Worm (Caenorhabditis elegans) whole organism, dauer: ENCODE results near the gene R11D1.4.

Experiments
- unc-62 ChIP-seq: sonication (generic microtip); optimal IDR thresholded peaks from 2 replicates; lab custom pipeline; 2017; ENCODE audit warnings: missing biosample characterization, missing genetic modification reagents, missing genetic modification characterization

Gene R11D1.4

DNA sequence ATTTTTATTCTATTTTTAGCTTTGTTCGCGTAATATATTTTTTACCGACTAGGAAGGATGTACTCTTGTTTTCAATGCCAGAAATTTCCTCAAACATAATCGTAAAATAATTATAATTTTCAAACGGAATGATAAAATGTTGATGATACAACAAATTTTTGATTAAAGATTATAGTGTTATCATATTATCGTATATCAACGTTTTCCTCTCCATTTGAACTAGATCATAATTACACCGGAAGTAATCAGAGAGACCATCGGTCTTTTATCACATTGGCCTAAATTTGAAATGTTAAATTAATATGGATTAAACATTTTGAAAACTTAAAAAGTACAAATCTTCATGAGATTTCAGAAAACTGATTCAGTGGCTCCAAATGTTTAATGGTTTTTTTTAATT, 18.7 kb upstream of the R11D1.4 start:
- no peak for TF ChIP-seq unc-62

DNA sequence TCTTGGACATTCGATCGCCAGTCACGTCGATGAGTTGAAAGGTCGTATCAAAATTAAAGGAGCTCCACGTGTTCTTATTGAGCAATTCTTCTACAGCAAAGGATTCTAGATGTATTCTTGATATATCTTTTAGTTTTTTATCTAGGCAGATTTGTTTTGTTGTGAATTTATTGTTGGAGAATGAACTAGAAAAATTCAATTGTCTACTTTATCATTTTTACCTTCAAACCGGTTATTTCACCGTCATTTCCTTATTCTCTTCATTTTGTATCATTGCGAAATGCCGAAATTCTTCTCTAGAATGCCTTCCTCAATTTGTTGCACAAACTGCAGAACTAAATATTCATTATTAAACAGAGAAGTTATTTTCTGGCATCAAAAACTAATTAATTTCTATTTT, 15.2 kb upstream of the R11D1.4 start, which contains the start of gene R11D1.10:
Gene R11D1.10 (plus strand): TSS at position 301 of the 400 bp plus-strand sequence.
- TF ChIP-seq unc-62: no peak

DNA sequence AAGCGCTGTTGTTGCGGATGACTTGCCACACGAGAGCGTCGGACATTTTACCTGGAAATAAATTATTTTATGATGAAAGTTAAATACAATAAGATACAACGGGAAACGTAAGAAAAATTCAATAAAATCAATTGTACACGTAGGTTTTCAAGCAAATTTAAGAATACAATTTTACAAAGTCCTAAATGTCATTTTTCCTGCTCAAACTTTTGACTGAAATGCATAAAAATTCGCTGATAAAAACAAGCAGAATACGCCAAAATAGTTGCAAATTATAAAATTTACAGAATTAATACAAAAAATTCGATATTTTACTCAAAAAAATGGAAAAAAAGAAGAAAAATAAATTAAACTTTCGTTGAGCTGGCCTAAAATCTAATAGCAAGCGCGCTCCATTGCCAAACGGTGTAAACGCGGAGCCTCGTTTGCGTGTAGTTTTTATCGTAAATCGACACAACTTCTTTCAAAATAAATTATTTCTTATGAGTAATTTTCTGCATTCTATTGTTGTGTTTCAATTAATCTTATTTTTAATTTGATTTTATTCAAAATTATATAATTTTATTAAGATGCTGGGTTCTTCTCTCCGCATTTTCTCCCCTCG, 14.1 kb upstream of the R11D1.4 start, which contains the start of the genes rpl-28 and mrpl-49:
Gene rpl-28 (minus strand): TSS at position 51 of the 604 bp plus-strand sequence.
Gene mrpl-49 (plus strand): TSS at position 570 of the 604 bp plus-strand sequence.
- no peak for TF ChIP-seq unc-62

DNA sequence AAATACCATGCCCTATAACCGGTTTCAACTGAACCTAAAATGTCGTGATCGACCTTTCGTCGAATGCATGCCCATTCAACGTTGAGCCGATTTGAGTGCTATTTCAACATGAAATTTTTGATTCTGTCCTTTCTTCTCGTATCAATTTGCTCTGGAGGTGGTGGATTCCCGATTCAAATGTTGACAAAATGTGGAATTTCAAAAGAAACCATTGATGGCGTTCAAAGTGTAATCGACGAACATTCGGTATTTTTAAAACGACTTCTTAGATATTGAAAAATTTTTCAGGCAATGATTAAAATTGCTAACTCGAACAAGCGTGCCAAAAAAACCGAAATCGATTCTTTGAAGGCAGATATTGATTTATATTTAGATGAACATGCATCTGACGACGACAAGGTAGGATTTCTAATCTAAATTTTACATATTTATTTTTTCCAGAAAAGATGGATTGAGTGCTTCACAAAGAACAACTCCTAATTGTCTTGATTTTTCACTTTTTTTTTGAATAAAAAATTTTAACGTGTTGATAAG, 13.2 kb upstream of the R11D1.4 start, which contains the start of gene R11D1.13:
Gene R11D1.13 (plus strand): TSS at position 51 of the 534 bp plus-strand sequence.
- no peak for TF ChIP-seq unc-62

DNA sequence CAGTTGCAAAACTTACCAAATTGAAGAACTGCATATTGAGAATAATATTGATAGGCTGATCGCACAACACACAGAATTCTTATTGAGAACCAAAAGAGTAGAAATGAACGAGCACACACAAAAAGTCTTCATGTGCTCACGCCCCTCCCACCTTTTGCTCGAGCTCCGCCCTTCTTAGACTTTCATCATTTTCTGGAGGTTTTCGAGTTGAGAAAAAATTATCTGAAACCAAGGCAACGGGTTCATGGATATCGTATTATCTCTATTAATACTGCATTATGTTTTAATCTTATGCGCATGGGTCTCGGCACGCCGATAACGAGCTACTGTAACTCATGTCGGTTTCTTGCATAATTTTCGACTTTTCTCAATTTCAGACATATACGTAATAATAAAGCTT, 11.9 kb upstream of the R11D1.4 start, which contains the start of gene R11D1.12:
Gene R11D1.12 (minus strand): TSS at position 101 of the 400 bp plus-strand sequence.
- no peak for TF ChIP-seq unc-62

DNA sequence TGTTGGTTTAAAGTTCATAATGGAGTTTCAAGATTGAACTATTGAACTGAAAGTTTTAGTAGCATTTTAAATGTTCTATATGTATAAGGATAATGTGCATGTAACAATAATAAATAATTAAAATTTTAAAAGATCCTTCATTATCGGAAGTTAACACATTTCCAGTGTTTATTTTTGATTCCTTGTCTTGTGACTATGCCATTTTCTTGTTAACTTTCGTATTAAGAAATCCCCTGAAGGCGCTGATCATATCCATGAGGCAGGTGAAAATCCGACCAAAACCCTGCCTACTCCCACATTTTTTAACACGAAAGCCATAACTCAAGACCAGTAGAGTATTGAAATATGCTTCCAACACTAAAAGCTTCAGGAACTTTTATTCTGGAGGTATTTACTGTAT, 5.7 kb upstream of the R11D1.4 start, which contains the start of gene R11D1.7:
Gene R11D1.7 (plus strand): TSS at position 301 of the 400 bp plus-strand sequence.
- TF ChIP-seq unc-62: no peak

DNA sequence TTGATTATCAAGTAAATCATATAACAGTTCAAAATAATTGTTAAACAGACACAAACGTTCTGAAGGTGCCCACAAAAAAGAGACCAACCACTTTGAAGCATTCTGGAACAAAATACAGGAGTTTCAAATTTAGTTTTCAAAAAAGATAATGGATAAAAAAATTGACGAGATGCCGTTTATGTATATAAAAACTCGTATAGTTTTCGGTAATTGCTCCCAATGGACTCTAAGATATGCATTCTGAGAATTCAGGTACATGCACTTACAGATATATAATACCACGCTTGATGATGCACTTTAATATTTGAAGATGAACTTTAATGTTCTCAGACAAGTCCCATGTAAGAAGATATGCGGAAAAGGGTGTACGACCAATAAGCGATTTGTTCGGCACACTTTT, 4.6 kb upstream of the R11D1.4 start, which contains the start of gene str-181:
Gene str-181 (minus strand): TSS at position 101 of the 400 bp plus-strand sequence.
- no peak for TF ChIP-seq unc-62

DNA sequence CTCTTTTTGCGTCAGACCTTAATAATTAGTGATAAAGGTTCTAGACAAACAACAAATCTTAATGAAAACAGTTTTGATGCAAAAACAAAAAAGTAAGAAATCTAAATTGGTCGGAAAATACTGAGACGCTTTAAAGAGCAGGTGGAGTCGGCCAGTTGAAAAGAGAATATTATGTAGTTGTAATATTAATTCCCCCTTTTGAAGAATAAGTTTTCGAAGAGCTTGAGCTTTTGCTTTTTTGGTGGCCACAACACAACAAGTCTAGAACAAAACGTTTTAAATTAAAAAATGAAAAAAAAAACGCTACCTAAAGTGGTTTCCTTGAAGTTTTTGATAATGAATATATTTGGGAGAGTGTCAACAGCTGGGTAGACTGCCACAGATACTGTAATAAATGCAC, 2.4 kb upstream of the R11D1.4 start, which contains the start of gene str-178:
Gene str-178 (minus strand): TSS at position 101 of the 400 bp plus-strand sequence.
- no peak for TF ChIP-seq unc-62

DNA sequence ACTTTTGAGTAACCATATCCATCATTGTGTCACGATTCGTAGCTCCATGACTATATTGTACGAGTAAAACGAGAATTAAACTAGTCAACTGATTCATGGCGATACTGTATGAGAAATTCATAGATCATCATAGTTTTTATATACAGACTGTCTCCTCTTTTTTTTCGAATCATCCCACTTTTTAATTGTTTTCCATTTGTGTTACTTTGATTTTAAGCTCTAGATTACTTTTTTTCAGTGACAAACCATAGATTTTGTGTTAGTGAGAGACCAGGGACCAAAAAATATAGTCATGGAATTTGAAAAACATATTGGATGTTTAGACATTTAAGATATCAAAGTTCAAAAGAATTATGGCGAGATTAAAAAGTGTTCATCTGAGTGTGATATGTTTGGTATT, 2.0 kb downstream of the R11D1.4 start, which contains the start of gene R11D1.3:
Gene R11D1.3 (minus strand): TSS at position 101 of the 400 bp plus-strand sequence.
- no peak for TF ChIP-seq unc-62

DNA sequence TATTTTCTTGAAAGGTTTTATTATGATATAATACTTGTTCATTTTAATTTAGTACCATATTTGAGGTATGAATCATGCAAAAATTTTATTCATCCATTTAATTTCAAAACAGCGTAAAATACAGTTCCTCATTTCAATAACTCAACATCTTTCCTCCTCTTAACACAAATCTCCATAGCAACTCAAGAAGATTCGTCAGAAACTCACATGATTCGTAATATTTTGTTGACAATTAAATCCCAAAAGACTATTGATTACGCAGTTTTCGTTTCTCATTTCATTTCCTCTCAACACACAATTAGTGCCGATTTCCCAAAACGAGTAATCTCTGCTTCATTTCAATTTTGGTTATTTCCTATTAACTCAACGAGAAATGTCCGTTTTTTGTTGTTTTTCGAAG, 5.7 kb downstream of the R11D1.4 start, which contains the start of gene R11D1.2:
Gene R11D1.2 (plus strand): TSS at position 301 of the 400 bp plus-strand sequence.
- no peak for TF ChIP-seq unc-62

DNA sequence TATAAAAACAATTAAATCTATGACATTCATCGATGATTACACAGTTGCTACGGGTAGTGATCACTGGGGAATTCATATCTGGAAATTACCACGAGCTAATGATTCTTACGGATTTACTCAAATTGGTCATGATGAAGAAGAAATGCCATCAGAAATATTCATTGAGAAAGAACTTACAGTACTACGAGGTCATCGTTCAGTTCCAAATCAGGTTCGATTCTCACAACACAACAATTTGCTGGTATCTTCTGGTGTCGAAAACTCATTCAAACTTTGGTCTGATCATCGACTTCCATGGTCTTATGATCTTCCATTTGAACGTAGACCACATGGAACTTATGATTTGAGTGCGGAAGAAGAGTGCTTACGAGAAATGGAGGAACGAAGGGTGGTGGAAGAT, 7.5 kb downstream of the R11D1.4 start:
- no peak for TF ChIP-seq unc-62

DNA sequence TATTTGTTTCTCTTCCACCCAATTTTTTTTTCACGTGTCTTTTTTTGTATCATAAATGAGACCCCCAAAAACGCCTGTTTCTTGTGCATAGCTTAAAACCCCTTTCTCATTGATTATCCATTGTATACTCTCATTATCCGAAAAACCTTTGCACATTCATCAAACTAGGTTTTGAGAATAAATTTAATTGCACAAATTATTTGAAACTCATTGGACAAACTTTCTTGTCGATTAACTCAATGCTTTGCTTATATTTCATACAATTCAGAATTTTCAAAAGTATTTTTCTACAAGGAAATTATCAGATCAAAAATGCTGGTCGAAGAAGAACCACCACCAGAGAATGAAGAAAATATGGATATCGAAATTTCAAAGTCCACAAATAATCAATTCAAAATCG, 9.9 kb downstream of the R11D1.4 start, which contains the start of gene R11D1.1:
Gene R11D1.1 (plus strand): TSS at position 301 of the 400 bp plus-strand sequence.
- no peak for TF ChIP-seq unc-62

DNA sequence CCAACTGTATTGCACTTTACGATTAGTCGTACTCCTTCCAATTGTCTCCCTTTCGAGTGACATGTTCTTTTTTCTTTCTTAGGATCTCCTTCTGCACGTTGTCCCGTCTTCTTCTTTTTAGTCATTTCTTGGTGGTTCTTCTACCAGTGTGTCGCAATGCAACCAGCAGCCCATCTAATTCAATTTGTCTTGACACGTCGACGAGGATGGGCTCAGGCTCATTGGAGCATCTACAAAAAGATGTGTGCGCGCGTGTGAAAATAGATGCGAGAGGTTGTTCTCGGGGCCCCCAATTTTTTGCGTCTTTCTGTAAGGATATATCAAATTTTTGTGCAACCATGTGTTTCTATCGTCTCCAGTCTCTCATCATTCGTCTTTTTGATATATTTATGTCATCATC, 12.4 kb downstream of the R11D1.4 start:
- no peak for TF ChIP-seq unc-62

DNA sequence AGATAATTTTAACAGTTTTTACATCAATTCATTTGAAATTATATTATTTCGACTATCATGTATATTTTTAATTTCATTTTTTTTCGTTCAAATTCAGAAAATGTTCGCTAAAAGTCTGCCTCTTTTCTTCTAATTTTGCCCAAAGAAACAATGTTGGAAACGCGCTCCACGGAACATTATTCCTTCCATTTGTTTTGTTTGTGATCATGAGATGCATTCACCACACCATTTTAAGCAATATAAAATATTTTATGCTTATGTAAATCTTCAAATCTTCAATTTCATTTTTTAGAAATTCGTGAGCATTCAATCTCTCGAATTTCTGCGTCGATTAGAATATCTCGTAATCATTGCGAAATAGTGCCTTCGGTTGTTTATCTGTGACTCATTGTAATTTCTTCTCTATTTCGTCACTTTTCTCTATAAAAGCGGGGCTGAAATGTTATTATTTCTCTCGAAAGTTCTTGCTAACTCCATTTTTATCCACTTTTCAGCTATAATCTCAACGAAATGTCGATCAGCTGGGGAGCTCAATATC, 16.6 kb downstream of the R11D1.4 start, which contains the start of gene istr-1:
Gene istr-1 (plus strand): TSS at position 495 of the 538 bp plus-strand sequence.
- TF ChIP-seq unc-62: no peak

DNA sequence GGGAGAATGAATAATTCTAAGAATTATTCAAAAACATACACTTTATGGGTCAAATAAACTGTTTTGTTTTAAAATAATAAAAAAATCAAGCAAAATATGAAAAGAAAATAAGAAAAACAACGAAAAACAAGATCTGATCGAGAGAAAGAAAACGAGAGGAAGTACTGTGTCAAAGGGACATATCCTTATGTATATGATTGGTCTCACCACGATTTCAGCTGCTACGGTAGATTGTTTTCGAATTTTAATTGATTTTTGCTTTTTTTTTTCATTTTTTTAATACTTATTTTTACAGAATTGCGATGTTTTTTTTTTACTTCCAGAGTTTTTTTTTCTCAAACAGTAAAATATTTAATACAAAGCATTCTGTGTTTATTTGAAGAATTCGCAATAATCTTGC, 17.2 kb downstream of the R11D1.4 start:
- no peak for TF ChIP-seq unc-62

DNA sequence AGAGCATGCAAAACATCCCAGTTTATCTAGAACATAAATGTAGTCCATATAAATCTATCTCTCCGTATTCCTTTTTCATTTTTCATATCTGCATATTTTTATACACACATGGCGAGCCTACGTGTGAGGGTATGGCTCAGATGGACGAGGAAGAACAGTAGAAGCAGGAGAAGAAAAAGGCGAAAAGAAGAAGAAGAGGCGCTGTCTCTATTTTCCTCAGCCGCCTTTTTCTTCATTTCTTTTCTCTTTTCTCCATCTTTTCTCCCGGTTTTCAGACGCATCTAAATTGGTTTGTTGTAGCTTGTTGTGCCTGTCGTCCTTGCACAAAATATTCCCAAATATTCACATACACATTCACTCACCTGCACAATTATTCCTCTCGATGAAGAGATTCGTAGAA, 18.1 kb downstream of the R11D1.4 start, which contains the start of gene K10C8.4:
Gene K10C8.4 (plus strand): TSS at position 301 of the 400 bp plus-strand sequence.
- no peak for TF ChIP-seq unc-62

DNA sequence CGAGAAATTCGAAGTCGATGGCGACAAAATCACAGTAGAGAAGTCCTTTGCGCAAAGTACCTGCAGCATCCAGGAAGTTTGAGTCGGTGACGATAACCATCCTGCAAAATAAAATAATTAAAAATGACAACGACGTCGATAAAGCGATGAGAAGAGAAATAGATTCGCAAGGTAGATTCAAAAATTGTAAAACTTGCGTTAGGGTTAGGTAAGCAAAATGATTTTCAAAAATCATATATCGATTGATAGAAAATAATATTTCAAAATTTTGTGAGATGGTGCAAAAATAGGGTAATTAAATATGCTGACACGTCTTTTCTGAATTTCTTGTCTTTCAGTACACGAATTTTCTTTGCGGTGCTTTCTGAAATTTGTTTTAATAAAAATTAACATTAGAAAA, 18.9 kb downstream of the R11D1.4 start, which contains the start of gene parn-1:
Gene parn-1 (minus strand): TSS at position 101 of the 400 bp plus-strand sequence.
- no peak for TF ChIP-seq unc-62
